Worm (Caenorhabditis elegans) whole organism, L4 larva: ENCODE measurements around the gene W09G10.9.

Experiments used
- Y5F2A.4 ChIP-seq: fragments of 200-800 bp; sonication (Bioruptor generic); optimal IDR thresholded peaks from 2 replicates; lab custom pipeline; 2018; ENCODE audit warnings: mild to moderate bottlenecking, missing genetic modification characterization, missing compliant biosample characterization
- ceh-82 ChIP-seq: sonication (generic microtip); optimal IDR thresholded peaks from 2 replicates; lab custom pipeline; 2017; ENCODE audit warnings: missing biosample characterization, missing genetic modification characterization
- egl-27 ChIP-seq: sonication (generic microtip); optimal IDR thresholded peaks from 3 replicates; lab custom pipeline; 2017; ENCODE audit warnings: missing biosample characterization, missing genetic modification reagents, missing genetic modification characterization
- gei-8 ChIP-seq: fragments of 200-800 bp; sonication (Bioruptor generic); optimal IDR thresholded peaks from 2 replicates; lab custom pipeline; 2018; ENCODE audit warnings: mild to moderate bottlenecking, missing genetic modification characterization, missing compliant biosample characterization
- hlh-30 ChIP-seq: sonication (generic microtip); optimal IDR thresholded peaks from 2 replicates; lab custom pipeline; 2017; ENCODE audit warnings: antibody characterized with exemption, mild to moderate bottlenecking, missing genetic modification characterization, missing compliant biosample characterization; ENCODE audit not compliant: insufficient read depth
- mxl-2 ChIP-seq: fragments of 200-800 bp; sonication (Bioruptor generic); conservative IDR thresholded peaks from 2 replicates; pipeline ENCODE4 v1.3.6; 2022; ENCODE audit warnings: missing genetic modification reagents, missing genetic modification characterization, missing compliant biosample characterization
- nhr-11 ChIP-seq: fragments of 150-350 bp; optimal IDR thresholded peaks from 2 replicates; lab custom pipeline; 2014; ENCODE audit warnings: missing biosample characterization, missing genetic modification characterization
- pqm-1 ChIP-seq: sonication (generic microtip); optimal IDR thresholded peaks from 2 replicates; lab custom pipeline; 2017; ENCODE audit warnings: missing biosample characterization, missing genetic modification characterization
- snpc-4 ChIP-seq: fragments of 150-350 bp; optimal IDR thresholded peaks from 2 replicates; lab custom pipeline; 2014; ENCODE audit warnings: missing biosample characterization, missing genetic modification characterization
- spr-3 ChIP-seq: fragments of 200-800 bp; sonication (Bioruptor generic); optimal IDR thresholded peaks from 2 replicates; lab custom pipeline; 2018; ENCODE audit warnings: mild to moderate bottlenecking, missing genetic modification characterization, missing compliant biosample characterization
- unc-39 ChIP-seq: sonication (generic microtip); optimal IDR thresholded peaks from 2 replicates; lab custom pipeline; 2017; ENCODE audit warnings: missing biosample characterization, missing genetic modification characterization
- unc-62 ChIP-seq, 3 experiments: fragments of 150-350 bp in 1 of 3; sonication (generic microtip); optimal IDR thresholded peaks in 2 of 3; peaks in 1 of 3; 1 replicate in 1 of 3; 2 replicates in 2 of 3; lab custom pipeline; 2014 to 2017; ENCODE audit warnings: missing biosample characterization in 3 of 3, missing genetic modification characterization in 3 of 3, missing genetic modification reagents in 3 of 3, missing genotype in 1 of 3
- zag-1 ChIP-seq: fragments of 150-350 bp; optimal IDR thresholded peaks from 2 replicates; lab custom pipeline; 2014; ENCODE audit warnings: missing biosample characterization, missing genetic modification characterization

ce11 chrII:3512240-3512639 is 9.4 kb upstream of the W09G10.9 start, which contains the start of gene Y49F6B.19:
- TF ChIP-seq unc-39 (tag; lab: Kevin White, UChicago) = no peak
- TF ChIP-seq ceh-82 (tag; lab: Kevin White, UChicago) = no peak
- TF ChIP-seq egl-27 (tag; lab: Kevin White, UChicago) = no peak
- TF ChIP-seq zag-1 = no peak
- no peak for TF ChIP-seq gei-8 (GFP tag; lab: Kevin White, UChicago)
- no peak for TF ChIP-seq unc-62 (GFP tag; optimal IDR thresholded peaks at IDR 0.05 in 1 of 2; lab: Kevin White, UChicago)
- no peak for TF ChIP-seq unc-62 (tag; optimal IDR thresholded peaks at IDR 0.05; lab: Kevin White, UChicago)
- no peak for TF ChIP-seq mxl-2
- TF ChIP-seq snpc-4 (tag; lab: Kevin White, UChicago) = no peak
- TF ChIP-seq pqm-1 (tag; lab: Kevin White, UChicago) = no peak
- TF ChIP-seq hlh-30 = no peak
- no peak for TF ChIP-seq Y5F2A.4 (GFP tag; lab: Kevin White, UChicago)
- TF ChIP-seq nhr-11 = no peak
- no peak for TF ChIP-seq spr-3 (GFP tag; lab: Kevin White, UChicago)
